Worm (Caenorhabditis elegans) whole organism, mixed stage, embryonic: ENCODE results near the gene srz-13.

Experiments
- ces-1 ChIP-seq: fragments of 150-350 bp; optimal IDR thresholded peaks from 2 replicates; lab custom pipeline; 2014; ENCODE audit warnings: missing biosample characterization, missing genetic modification reagents, missing genetic modification characterization
- cnd-1 ChIP-seq: fragments of 200-800 bp; sonication (Bioruptor generic); optimal IDR thresholded peaks from 2 replicates; lab custom pipeline; 2018; ENCODE audit warnings: mild to moderate bottlenecking, missing genetic modification characterization, missing compliant biosample characterization
- elt-1 ChIP-seq: sonication (generic microtip); optimal IDR thresholded peaks from 2 replicates; lab custom pipeline; 2017; ENCODE audit warnings: missing genetic modification characterization, mild to moderate bottlenecking, missing compliant biosample characterization, antibody characterized with exemption, moderate library complexity, borderline replicate concordance; ENCODE audit not compliant: insufficient read depth
- flh-1 ChIP-seq: fragments of 200-800 bp; sonication (Bioruptor generic); optimal IDR thresholded peaks from 2 replicates; lab custom pipeline; 2018; ENCODE audit warnings: mild to moderate bottlenecking, missing genetic modification characterization, moderate library complexity, missing compliant biosample characterization
- lin-13 ChIP-seq: fragments of 150-350 bp; optimal IDR thresholded peaks from 2 replicates; lab custom pipeline; 2014; ENCODE audit warnings: missing biosample characterization, missing genetic modification characterization
- mab-5 ChIP-seq: fragments of 150-350 bp; optimal IDR thresholded peaks from 2 replicates; lab custom pipeline; 2014; ENCODE audit warnings: missing biosample characterization, missing genetic modification characterization
- nhr-12 ChIP-seq: fragments of 150-350 bp; optimal IDR thresholded peaks from 2 replicates; lab custom pipeline; 2014; ENCODE audit warnings: missing biosample characterization, missing genetic modification characterization
- nhr-2 ChIP-seq: fragments of 150-350 bp; optimal IDR thresholded peaks from 2 replicates; lab custom pipeline; 2014; ENCODE audit warnings: missing biosample characterization, missing genetic modification characterization
- nhr-237 ChIP-seq: fragments of 150-350 bp; optimal IDR thresholded peaks from 2 replicates; lab custom pipeline; 2014; ENCODE audit warnings: missing biosample characterization, missing genetic modification characterization
- pha-4 ChIP-seq: fragments of 150-350 bp; optimal IDR thresholded peaks from 2 replicates; lab custom pipeline; 2018; ENCODE audit warnings: missing biosample characterization, missing genetic modification reagents, missing genetic modification characterization
- snpc-4 ChIP-seq: fragments of 150-350 bp; optimal IDR thresholded peaks from 2 replicates; lab custom pipeline; 2014; ENCODE audit warnings: missing biosample characterization, missing genetic modification characterization
- unc-39 ChIP-seq: fragments of 150-350 bp; optimal IDR thresholded peaks from 2 replicates; lab custom pipeline; 2014; ENCODE audit warnings: missing biosample characterization, missing genetic modification characterization
- unc-62 ChIP-seq: fragments of 150-350 bp; optimal IDR thresholded peaks from 2 replicates; lab custom pipeline; 2014; ENCODE audit warnings: missing biosample characterization, missing genetic modification reagents, missing genetic modification characterization
- ztf-11 ChIP-seq: fragments of 150-350 bp; optimal IDR thresholded peaks from 2 replicates; lab custom pipeline; 2014; ENCODE audit warnings: missing biosample characterization, missing genetic modification characterization

ce11 chrV:16158391-16158790 is 23.8 kb upstream of the srz-13 start, which contains the start of gene str-99:
- no peak for TF ChIP-seq pha-4 (tag; lab: Kevin White, UChicago)
- TF ChIP-seq mab-5 = no peak
- TF ChIP-seq snpc-4 (tag; lab: Kevin White, UChicago) = no peak
- no peak for TF ChIP-seq ztf-11 (tag; lab: Kevin White, UChicago)
- no peak for TF ChIP-seq unc-39 (tag; lab: Kevin White, UChicago)
- TF ChIP-seq nhr-12 = no peak
- no peak for TF ChIP-seq nhr-2
- no peak for TF ChIP-seq lin-13
- TF ChIP-seq cnd-1 (tag; lab: Kevin White, UChicago) = no peak
- TF ChIP-seq elt-1 = no peak
- TF ChIP-seq unc-62 (GFP tag; lab: Kevin White, UChicago) = no peak
- no peak for TF ChIP-seq ces-1
- TF ChIP-seq flh-1 (GFP tag; lab: Kevin White, UChicago) = no peak
- TF ChIP-seq nhr-237 (tag; lab: Kevin White, UChicago) = no peak
